Fruit fly (Drosophila melanogaster) ovary, adult (tissue): ENCODE results near the gene CG5139.

Experiments
- CG17801 ChIP-seq: fragments of 200-800 bp; optimal IDR thresholded peaks from 2 replicates; lab custom pipeline; 2019; ENCODE audit warnings: missing biosample characterization, mild to moderate bottlenecking, missing genetic modification characterization, moderate library complexity; ENCODE audit not compliant: partially characterized antibody

The CG5139 gene

DNA sequence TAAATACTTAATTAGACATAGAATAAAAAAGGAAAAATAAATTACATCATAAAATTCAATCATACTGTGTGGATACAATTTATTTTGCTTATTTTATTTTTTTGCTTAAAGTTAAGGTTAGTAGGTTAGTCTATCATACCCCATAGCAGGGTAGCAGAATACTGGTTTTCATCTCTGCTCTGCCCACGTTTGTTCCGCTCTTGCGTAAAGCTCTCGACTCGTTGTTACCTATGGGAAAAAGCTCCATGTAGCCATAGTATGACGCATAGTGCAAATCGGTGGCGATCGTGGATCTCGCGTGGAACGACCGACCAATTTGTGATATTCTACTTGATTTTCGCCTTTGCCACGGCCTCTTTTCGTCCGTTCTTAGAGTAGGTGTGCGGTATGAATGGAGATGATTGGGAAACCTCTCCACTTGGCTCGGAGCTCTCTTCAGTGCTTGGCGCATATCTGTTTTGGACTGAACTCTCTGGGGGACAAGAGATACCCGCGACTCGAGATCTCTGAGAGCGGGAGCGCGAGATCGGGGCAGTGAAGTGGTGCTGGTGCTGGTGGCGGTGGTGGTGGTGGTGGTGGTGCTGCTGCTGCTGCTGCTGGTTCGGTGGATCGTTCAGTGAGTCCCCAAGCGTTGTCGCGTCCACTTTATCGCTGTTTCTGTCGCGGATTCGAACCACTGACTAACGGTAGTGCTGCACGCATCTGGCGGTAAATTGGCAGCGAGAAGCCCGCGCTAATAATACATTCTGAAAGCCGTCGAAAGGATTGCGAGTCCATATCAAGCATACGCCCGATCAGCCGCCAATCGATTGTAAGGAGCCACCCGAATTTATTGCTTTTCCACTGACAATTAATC, 13.2 kb downstream of the CG5139 start, which contains the start of gene CG5001:
TSS of gene CG5001 (plus strand) at position 116 of the 856 bp plus-strand sequence.
- TF ChIP-seq CG17801 (GFP tag; lab: Kevin White, UChicago): peak; percentile 71

DNA sequence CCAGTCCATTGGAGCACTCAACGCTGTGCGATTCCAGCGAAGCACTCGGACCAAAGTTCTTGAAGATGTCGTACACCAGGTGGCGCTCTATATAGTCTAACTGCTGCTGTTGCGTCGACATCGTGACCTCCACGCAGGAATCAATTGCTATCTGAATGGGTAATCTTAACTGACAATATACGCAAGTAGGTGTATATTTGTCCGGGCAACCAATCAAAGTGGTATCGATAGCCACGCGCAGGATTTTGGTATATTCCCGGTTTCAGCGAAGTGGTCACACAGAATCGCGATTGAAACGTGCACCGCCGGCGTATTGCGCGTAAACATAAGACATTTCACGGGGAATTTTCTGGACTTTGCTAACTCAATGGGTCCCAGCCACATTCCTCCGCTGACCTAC, 15.3 kb downstream of the CG5139 start, which contains the start of the genes CG5126 and Tgt:
TSS of gene CG5126 (minus strand) at position 222 of the 400 bp plus-strand sequence.
TSS of gene Tgt (plus strand) at position 267 of the 400 bp plus-strand sequence.
- TF ChIP-seq CG17801 (GFP tag; lab: Kevin White, UChicago): no peak

DNA sequence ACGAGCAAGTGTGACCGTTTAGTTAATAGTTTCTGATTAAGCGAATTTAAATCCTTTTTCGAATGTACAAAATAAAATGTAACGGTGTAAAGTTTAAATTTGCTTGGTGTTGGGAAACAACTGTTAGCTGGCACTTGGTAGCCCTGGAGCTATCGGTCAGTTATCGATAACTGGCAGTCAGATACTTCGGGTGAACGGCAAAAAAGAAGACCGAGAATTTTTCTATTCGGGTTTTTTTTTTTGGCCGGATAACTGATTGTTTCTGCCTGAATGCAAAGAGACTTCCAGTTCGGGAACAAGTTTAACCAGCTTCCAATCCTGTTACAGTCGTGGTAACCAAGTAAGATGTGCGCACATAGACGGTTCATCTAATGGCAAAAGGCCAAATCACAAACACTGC, 21.5 kb downstream of the CG5139 start, which contains the start of gene CG4896:
TSS of gene CG4896 (plus strand) at position 169 of the 400 bp plus-strand sequence.
- TF ChIP-seq CG17801 (GFP tag; lab: Kevin White, UChicago): peak; percentile 2

DNA sequence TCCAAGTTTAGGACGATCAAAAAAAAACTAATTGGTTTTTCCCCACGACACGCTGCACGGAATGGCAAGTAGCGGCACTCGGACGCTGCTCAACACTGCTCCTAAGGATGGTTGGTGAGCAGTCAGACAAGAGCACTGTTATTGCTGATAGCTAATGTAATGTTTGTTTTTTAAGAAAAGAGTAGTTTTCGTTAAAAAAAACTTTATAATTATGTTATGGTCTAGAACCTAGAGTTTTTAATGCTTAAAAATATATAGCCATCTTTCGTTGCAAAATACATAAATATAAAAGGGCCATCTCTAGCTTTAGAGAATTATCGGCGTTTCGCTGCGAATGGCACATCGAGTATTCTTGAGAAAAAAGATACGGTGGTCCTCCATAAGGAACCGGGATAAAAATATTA, 26.4 kb downstream of the CG5139 start, which contains the start of the genes Charon and CG4887:
TSS of gene Charon (minus strand) at position 102 of the 404 bp plus-strand sequence.
TSS of gene CG4887 (plus strand) at position 306 of the 404 bp plus-strand sequence.
- TF ChIP-seq CG17801 (GFP tag; lab: Kevin White, UChicago): peak; percentile 50

DNA sequence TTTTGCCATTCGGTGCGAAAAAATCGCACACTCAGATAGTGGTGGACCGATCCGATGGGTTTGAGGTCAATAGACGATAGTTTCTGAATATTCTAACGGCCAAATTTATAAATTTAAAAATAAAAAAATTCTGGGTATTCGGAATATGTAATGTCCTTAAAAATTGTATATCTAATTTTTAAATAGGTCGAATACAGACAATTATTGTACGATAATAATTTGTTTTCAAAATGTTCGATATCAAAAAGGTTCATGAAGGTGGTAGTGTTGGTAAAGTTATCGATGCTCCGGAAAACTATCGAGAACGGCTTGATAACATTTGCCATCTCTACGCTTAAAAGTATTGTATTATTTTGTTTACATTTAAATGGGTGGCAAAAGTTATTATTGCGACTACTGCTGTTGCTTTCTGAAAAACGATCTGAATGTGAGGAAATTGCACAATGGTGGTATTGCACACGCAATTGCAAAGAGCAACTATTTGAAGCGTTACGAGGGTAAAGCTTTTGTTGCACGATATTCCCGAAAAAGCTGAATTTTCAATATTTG, 29.1 kb downstream of the CG5139 start, which contains the start of the genes CG31922 and Plap:
TSS of gene CG31922 (plus strand) at position 315 of the 549 bp plus-strand sequence.
TSS of gene Plap (minus strand) at position 499 of the 549 bp plus-strand sequence.
- peak; percentile 69 for TF ChIP-seq CG17801 (GFP tag; lab: Kevin White, UChicago)

DNA sequence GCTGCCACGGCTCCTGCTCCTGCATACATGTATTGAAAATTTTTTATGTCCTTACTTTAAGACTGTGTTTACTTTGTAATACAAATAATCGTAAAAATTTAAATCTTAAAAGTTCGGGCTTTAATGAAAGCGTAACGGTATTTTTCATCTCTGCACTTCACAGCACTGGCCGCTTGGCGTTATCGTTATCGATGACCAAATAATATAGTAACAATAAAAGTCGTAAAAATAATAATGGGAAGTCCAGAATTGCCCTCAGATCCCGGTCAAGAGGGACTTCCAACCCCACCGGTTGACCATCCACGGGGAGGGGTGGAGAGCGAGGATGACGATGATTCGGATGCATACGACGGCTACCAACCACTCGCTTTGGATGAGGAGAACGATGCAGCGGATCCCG, 32.7 kb downstream of the CG5139 start, which contains the start of gene CG14341:
TSS of gene CG14341 (plus strand) at position 181 of the 400 bp plus-strand sequence.
- no peak for TF ChIP-seq CG17801 (GFP tag; lab: Kevin White, UChicago)

DNA sequence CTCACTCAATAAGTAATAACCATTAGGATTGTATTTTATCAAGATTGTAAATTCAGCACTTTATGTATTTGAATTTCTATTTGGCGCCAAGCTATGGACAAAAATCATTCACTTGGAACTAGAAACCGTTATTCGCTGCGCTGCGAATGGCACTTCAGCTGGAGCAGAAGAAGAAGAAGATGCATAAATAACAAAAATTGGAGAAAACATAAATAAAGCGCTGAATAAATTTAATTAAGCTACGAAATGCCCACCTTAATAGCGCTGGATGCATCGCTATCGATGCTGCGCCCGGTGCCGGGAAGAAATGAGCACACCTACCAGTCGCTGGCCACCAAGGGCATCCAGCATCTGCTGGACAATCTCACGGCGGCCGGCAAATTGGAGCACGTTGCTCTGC, 34.8 kb downstream of the CG5139 start, which contains the start of gene IntS14:
TSS of gene IntS14 (plus strand) at position 150 of the 400 bp plus-strand sequence.
- TF ChIP-seq CG17801 (GFP tag; lab: Kevin White, UChicago): peak; percentile 2

DNA sequence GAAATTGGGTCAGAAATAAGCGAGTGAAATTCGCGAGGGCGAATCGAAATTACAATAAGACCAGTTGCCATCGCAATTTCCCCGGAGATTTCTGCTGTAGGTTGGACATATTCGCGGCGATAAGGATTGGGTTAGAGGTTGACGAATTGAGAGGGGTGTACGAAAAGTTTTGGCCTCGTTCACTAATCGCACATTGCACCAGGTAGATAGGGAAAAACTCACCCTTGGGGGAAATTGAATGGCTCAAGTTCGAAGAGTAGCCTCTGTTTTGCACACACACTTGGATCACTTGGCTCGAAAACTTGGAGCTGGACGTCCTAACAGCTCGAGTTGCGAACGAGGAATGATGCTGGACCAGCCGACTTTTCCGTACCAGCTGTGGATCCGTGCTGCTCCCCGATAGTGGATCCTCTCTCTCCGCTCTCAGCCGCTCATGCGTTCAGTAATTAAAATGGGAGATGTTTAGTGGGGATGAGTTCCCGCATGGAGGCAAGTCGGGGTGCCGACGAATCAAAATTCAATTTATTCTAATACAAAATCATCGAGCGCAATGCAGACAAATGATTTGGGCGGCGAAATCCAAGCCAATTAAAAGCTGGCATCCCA, 35.4 kb downstream of the CG5139 start, which contains the start of gene CG5080:
TSS of gene CG5080 (minus strand) at position 349 of the 606 bp plus-strand sequence.
- TF ChIP-seq CG17801 (GFP tag; lab: Kevin White, UChicago): no peak

DNA sequence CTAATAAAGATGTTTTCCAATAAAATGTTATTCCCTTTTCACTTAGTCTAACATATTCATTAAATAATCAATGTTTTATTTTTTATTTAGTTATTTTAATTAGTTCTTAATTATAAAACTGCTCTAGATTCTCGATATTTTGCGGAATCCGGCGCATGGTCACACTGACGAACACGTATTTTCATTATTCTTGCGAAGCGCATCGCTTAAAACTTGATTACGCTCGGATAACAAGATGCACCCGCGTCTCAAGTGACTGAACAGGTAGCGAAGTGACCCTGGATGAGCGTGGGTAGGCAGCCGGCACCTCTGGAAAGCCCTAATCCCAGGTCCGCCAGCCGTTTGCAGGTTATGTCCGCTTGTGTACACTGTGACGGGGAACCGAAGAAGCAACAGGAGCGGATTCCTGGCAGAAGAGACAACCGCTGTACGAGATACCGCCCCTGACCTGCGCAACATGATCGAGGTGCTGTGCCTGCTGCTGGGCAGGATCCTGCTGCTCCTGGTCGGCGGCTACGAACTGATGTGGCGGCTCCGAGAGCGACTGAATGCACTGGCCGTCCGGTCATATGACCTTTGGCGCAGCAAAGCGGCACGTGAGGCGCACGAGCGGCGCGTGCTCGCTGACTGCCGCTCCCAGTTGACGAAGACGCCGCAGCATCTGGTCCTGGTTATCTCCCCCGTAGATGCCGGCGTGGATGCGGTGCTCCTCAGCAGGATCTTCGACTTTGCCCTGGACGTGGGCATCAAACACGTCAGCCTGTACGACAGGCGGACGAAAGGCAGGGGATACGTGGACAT, 40.3 kb downstream of the CG5139 start, which contains the start of gene Tango14:
TSS of gene Tango14 (plus strand) at position 143 of the 801 bp plus-strand sequence.
- no peak for TF ChIP-seq CG17801 (GFP tag; lab: Kevin White, UChicago)

DNA sequence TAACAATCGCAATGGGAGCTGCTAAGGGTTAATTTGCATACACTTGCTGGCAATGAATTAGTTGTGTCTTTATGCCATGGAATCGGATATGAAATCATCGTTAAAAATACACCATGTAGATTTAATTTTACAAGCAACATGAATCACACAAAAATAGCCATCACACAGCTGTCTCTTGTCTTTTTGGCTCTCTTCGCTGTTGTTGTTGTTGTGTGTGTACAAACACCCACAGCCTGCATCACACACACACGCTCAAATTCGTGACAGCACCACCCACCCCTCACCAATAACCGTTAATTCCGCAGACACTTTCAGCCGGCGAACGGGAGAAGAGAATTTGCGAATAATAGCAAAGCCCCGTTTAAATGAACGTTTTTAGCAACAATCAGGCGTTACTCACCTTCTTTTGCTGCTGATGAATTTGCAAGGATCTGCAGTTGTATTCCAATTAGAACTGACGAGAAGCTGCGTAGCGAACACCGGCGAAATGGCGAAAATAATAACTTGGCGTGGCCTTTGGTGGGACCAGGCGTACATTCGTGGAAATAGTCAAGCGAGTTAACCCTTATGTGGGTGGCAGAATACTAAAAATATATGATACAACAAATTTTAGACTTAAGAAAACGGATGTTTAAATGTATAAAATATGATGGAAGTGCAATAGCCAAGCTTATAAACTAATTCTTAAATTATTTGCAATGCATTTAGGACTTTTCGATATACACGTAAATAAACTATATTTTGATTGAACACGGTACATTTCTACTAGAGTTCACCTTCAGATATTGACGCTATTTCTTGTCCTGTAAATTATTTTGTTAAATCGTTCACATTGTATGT, 41.2 kb downstream of the CG5139 start, which contains the start of gene capt:
TSS of gene capt (minus strand) at position 584 of the 840 bp plus-strand sequence.
- TF ChIP-seq CG17801 (GFP tag; lab: Kevin White, UChicago): no peak

DNA sequence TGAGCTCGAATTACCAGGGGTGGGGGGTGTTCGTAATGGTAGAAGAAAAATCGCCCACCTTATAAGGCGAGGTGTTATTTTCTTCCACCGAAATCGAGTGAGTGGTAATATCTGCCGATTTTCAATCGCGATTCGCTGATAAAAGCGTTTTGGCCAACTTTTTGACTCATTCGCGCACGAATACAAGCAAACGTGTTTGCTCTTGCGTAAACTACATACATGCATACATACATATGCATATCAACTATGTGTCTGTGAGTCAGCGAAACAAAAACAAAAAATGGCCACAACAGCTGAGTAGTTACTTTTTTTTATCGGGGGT, 41.7 kb downstream of the CG5139 start:
- TF ChIP-seq CG17801 (GFP tag; lab: Kevin White, UChicago): no peak

DNA sequence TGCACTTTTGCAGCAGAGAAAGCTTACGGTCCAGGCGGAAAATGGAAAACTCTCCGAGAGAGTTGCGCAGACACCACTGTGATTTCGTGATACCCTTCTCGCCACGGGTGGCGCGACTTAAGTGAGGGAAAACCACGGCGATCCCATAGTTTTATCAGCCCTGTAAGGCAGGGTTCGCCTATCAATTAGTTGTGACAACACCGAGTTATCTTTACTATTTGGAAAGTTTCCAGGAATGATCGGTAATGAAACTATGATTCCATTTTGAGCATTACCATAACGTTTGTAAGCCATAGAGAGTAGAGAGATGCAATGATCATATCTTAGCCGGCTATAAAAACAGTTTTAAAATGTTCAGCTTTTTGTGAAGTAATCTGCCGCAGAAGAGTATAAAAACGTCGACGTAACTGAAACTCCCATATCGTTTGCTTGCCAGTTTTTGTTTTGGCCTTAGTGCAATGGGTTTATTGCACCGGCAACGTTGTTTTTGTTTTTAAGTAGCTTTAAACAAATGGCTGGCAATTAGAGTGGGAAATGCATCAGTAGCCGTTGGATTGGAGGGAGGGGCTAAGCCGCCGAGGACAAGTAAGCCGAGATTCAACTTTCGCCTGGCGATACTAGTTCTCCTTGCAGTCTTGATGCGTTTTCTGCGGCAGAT, 42.3 kb downstream of the CG5139 start:
- TF ChIP-seq CG17801 (GFP tag; lab: Kevin White, UChicago): no peak
